Fruit fly (Drosophila melanogaster) whole organism, wandering third instar larva: Measurements from ENCODE around the gene neb.

Experiments used
- CG9705 ChIP-seq: fragments of 200-800 bp; sonication (Bioruptor generic); optimal IDR thresholded peaks from 2 replicates; lab custom pipeline; 2018; ENCODE audit warnings: missing biosample characterization, mild to moderate bottlenecking, missing genetic modification characterization
- Hr78 ChIP-seq: fragments of >200 bp; optimal IDR thresholded peaks from 2 replicates; lab custom pipeline; 2017; ENCODE audit warnings: missing biosample characterization, missing genetic modification characterization
- Hr83 ChIP-seq: fragments of 200-300 bp; sonication (Bioruptor generic); optimal IDR thresholded peaks from 2 replicates; lab custom pipeline; 2016; ENCODE audit warnings: missing biosample characterization, mild to moderate bottlenecking, missing genetic modification characterization, moderate library complexity; ENCODE audit not compliant: poor library complexity, severe bottlenecking
- Mio ChIP-seq: sonication (Bioruptor generic); optimal IDR thresholded peaks from 2 replicates; lab custom pipeline; 2016; ENCODE audit warnings: missing biosample characterization, missing genetic modification characterization
- OdsH ChIP-seq: fragments of 200-800 bp; sonication (Bioruptor generic); optimal IDR thresholded peaks from 2 replicates; lab custom pipeline; 2016; ENCODE audit warnings: missing biosample characterization, mild to moderate bottlenecking, missing genetic modification characterization
- dmrt93B ChIP-seq: fragments of 200-800 bp; sonication (Bioruptor generic); optimal IDR thresholded peaks from 2 replicates; lab custom pipeline; 2018; ENCODE audit warnings: missing biosample characterization, mild to moderate bottlenecking, missing genetic modification characterization
- fru ChIP-seq: fragments of 200-800 bp; sonication (Bioruptor generic); optimal IDR thresholded peaks from 3 replicates; lab custom pipeline; 2016; ENCODE audit warnings: missing biosample characterization, mild to moderate bottlenecking, missing genetic modification characterization
- pan ChIP-seq: fragments of >200 bp; optimal IDR thresholded peaks from 2 replicates; lab custom pipeline; 2017
- psq ChIP-seq: fragments of 200-800 bp; sonication (Bioruptor generic); optimal IDR thresholded peaks from 3 replicates; lab custom pipeline; 2017; ENCODE audit warnings: missing biosample characterization, mild to moderate bottlenecking, missing genetic modification characterization, moderate library complexity
- sv ChIP-seq: fragments of 200-800 bp; sonication (Bioruptor generic); optimal IDR thresholded peaks from 3 replicates; lab custom pipeline; 2016; ENCODE audit warnings: missing biosample characterization, missing genetic modification characterization

dm6 chr2L:20097105-20097631, 21.6 kb downstream of the neb start, which contains the start of the genes mRpS18B and Kua:
- TF ChIP-seq Mio (GFP tag; lab: Kevin White, UChicago) (no peak), psq (GFP tag; lab: Kevin White, UChicago) (peak; percentile 6), Hr83 (GFP tag; lab: Kevin White, UChicago) (no peak), CG9705 (GFP tag; lab: Kevin White, UChicago) (no peak), fru (no peak), dmrt93B (GFP tag; lab: Kevin White, UChicago) (no peak), sv (GFP tag; lab: Kevin White, UChicago) (no peak), OdsH (GFP tag; lab: Kevin White, UChicago) (no peak), pan (lab: Kevin White, UChicago) (no peak), Hr78 (no peak)
